Fruit fly (Drosophila melanogaster) whole organism, embryonic: ENCODE results near the gene CG13123.
A peak's percentile ranks its signal among the peaks of the same experiment; 100 is the strongest.

Source experiments
- Antp ChIP-seq: fragments of 200-800 bp; sonication (Bioruptor generic); optimal IDR thresholded peaks from 3 replicates; lab custom pipeline; 2016; ENCODE audit warnings: missing biosample characterization, missing genetic modification characterization
- Atf-2 ChIP-seq: fragments of 200-800 bp; sonication (Bioruptor generic); optimal IDR thresholded peaks from 2 replicates; lab custom pipeline; 2016; ENCODE audit warnings: missing biosample characterization, missing genetic modification characterization
- Bdp1 ChIP-seq: fragments of 200-800 bp; sonication (Bioruptor generic); optimal IDR thresholded peaks from 3 replicates; lab custom pipeline; 2016; ENCODE audit warnings: missing biosample characterization, missing genetic modification characterization
- CG1024 ChIP-seq: fragments of 200-800 bp; sonication (Bioruptor generic); IDR thresholded peaks from 2 replicates; pipeline ENCODE4 v1.3.6; 2022; ENCODE audit warnings: missing biosample characterization, missing genetic modification characterization
- CG11085 ChIP-seq: fragments of 200-800 bp; sonication (Bioruptor generic); IDR thresholded peaks from 2 replicates; pipeline ENCODE4 v1.3.6; 2022; ENCODE audit warnings: missing biosample characterization, missing genetic modification characterization
- CG11504 ChIP-seq: fragments of 200-800 bp; sonication (Bioruptor generic); optimal IDR thresholded peaks from 3 replicates; lab custom pipeline; 2019; ENCODE audit warnings: missing biosample characterization, mild to moderate bottlenecking, missing genetic modification characterization, moderate library complexity
- CG12071 ChIP-seq: fragments of 200-800 bp; sonication (Bioruptor generic); optimal IDR thresholded peaks from 3 replicates; lab custom pipeline; 2018; ENCODE audit warnings: missing biosample characterization, mild to moderate bottlenecking, missing genetic modification characterization
- CG1233 ChIP-seq: fragments of 200-800 bp; sonication (Bioruptor generic); optimal IDR thresholded peaks from 4 replicates; lab custom pipeline; 2018; ENCODE audit warnings: missing biosample characterization, mild to moderate bottlenecking, missing genetic modification characterization
- CG13424 ChIP-seq: fragments of 200-800 bp; sonication (Bioruptor generic); optimal IDR thresholded peaks from 2 replicates; lab custom pipeline; 2019; ENCODE audit warnings: missing biosample characterization, mild to moderate bottlenecking, missing genetic modification characterization, moderate library complexity
- CG16863 ChIP-seq: fragments of 200-800 bp; sonication (Bioruptor generic); optimal IDR thresholded peaks from 3 replicates; lab custom pipeline; 2016; ENCODE audit warnings: missing biosample characterization, missing genetic modification characterization
- CG18262 ChIP-seq: fragments of 200-800 bp; optimal IDR thresholded peaks from 3 replicates; lab custom pipeline; 2019; ENCODE audit warnings: missing biosample characterization, mild to moderate bottlenecking, missing genetic modification characterization, moderate library complexity
- CG31365 ChIP-seq: fragments of 200-800 bp; sonication (Bioruptor generic); optimal IDR thresholded peaks from 2 replicates; lab custom pipeline; 2018; ENCODE audit warnings: missing biosample characterization, mild to moderate bottlenecking, missing genetic modification characterization
- CG33557 ChIP-seq: fragments of 200-800 bp; sonication (Bioruptor generic); optimal IDR thresholded peaks from 2 replicates; lab custom pipeline; 2019; ENCODE audit warnings: missing biosample characterization, mild to moderate bottlenecking, missing genetic modification characterization, moderate library complexity
- CG42726 ChIP-seq: fragments of 200-800 bp; sonication (Bioruptor generic); IDR thresholded peaks from 2 replicates; pipeline ENCODE4 v1.3.6; 2022; ENCODE audit warnings: missing biosample characterization, missing genetic modification characterization; ENCODE audit not compliant: partially characterized antibody
- CG4360 ChIP-seq: fragments of 200-800 bp; sonication (Bioruptor generic); IDR thresholded peaks from 2 replicates; pipeline ENCODE4 v1.3.6; 2022; ENCODE audit warnings: missing biosample characterization, missing genetic modification characterization
- CG4617 ChIP-seq: fragments of 200-800 bp; sonication (Bioruptor generic); optimal IDR thresholded peaks from 3 replicates; lab custom pipeline; 2016; ENCODE audit warnings: missing biosample characterization, missing genetic modification characterization, borderline replicate concordance
- CG4854 ChIP-seq: fragments of 200-800 bp; sonication (Bioruptor generic); optimal IDR thresholded peaks from 2 replicates; lab custom pipeline; 2016; ENCODE audit warnings: missing biosample characterization, missing genetic modification characterization, inconsistent platforms
- CG6813 ChIP-seq: fragments of 200-800 bp; sonication (Bioruptor generic); optimal IDR thresholded peaks from 2 replicates; lab custom pipeline; 2017; ENCODE audit warnings: missing biosample characterization, missing genetic modification characterization, mild to moderate bottlenecking, moderate library complexity, missing genetic modification reagents
- CG7271 ChIP-seq: fragments of 200-800 bp; sonication (Bioruptor generic); optimal IDR thresholded peaks from 2 replicates; lab custom pipeline; 2018; ENCODE audit warnings: missing biosample characterization, mild to moderate bottlenecking, missing genetic modification characterization, moderate library complexity
- CG7987 ChIP-seq: fragments of 200-800 bp; sonication (Bioruptor generic); optimal IDR thresholded peaks from 2 replicates; lab custom pipeline; 2018; ENCODE audit warnings: missing biosample characterization, mild to moderate bottlenecking, missing genetic modification characterization, moderate library complexity
- CG9817 ChIP-seq: fragments of 200-800 bp; sonication (Bioruptor generic); optimal IDR thresholded peaks from 2 replicates; lab custom pipeline; 2018; ENCODE audit warnings: missing biosample characterization, mild to moderate bottlenecking, missing genetic modification characterization, moderate library complexity
- CG9932 ChIP-seq: fragments of 200-800 bp; sonication (Bioruptor generic); IDR thresholded peaks from 2 replicates; pipeline ENCODE4 v1.3.6; 2022; ENCODE audit warnings: missing biosample characterization, missing genetic modification characterization
- Camta ChIP-seq: fragments of 200-800 bp; sonication (Bioruptor generic); optimal IDR thresholded peaks from 2 replicates; lab custom pipeline; 2016; ENCODE audit warnings: missing biosample characterization, missing genetic modification characterization
- Chrac-16 ChIP-seq: fragments of 200-800 bp; sonication (Bioruptor generic); optimal IDR thresholded peaks from 3 replicates; lab custom pipeline; 2016; ENCODE audit warnings: missing biosample characterization, missing genetic modification characterization
- D19B ChIP-seq: fragments of 200-800 bp; sonication (Bioruptor generic); optimal IDR thresholded peaks from 2 replicates; lab custom pipeline; 2017; ENCODE audit warnings: missing biosample characterization, mild to moderate bottlenecking, missing genetic modification characterization
- Dip3 ChIP-seq: fragments of 200-800 bp; sonication (Bioruptor generic); optimal IDR thresholded peaks from 3 replicates; lab custom pipeline; 2016; ENCODE audit warnings: missing biosample characterization, missing genetic modification characterization
- Doc3 ChIP-seq: fragments of 200-800 bp; sonication (Bioruptor generic); IDR thresholded peaks from 3 replicates; pipeline ENCODE4 v1.3.6; 2022; ENCODE audit warnings: missing biosample characterization, missing genetic modification characterization; ENCODE audit not compliant: partially characterized antibody
- Dref ChIP-seq: fragments of 200-800 bp; sonication (Bioruptor generic); IDR thresholded peaks from 2 replicates; pipeline ENCODE4 v1.3.6; 2022; ENCODE audit warnings: missing biosample characterization, missing genetic modification characterization
- Fer2 ChIP-seq: fragments of 200-800 bp; sonication (Bioruptor generic); optimal IDR thresholded peaks from 2 replicates; lab custom pipeline; 2018; ENCODE audit warnings: missing biosample characterization, mild to moderate bottlenecking, missing genetic modification characterization, moderate library complexity
- Mes4 ChIP-seq: fragments of 200-800 bp; sonication (Bioruptor generic); optimal IDR thresholded peaks from 2 replicates; lab custom pipeline; 2016; ENCODE audit warnings: missing biosample characterization, missing genetic modification characterization
- Poxn ChIP-seq: fragments of 200-800 bp; sonication (Bioruptor generic); IDR thresholded peaks from 2 replicates; pipeline ENCODE4 v1.3.6; 2022; ENCODE audit warnings: missing biosample characterization, missing genetic modification characterization
- Rfx ChIP-seq: fragments of 200-800 bp; sonication (Bioruptor generic); IDR thresholded peaks from 2 replicates; pipeline ENCODE4 v1.3.6; 2022; ENCODE audit warnings: missing biosample characterization, missing genetic modification characterization
- Side ChIP-seq: fragments of 200-800 bp; sonication (Bioruptor generic); optimal IDR thresholded peaks from 2 replicates; lab custom pipeline; 2016; ENCODE audit warnings: missing biosample characterization, missing genetic modification characterization
- ap ChIP-seq: fragments of 200-800 bp; sonication (Bioruptor generic); IDR thresholded peaks from 2 replicates; pipeline ENCODE4 v1.3.6; 2022; ENCODE audit warnings: missing biosample characterization, missing genetic modification characterization
- ara ChIP-seq: fragments of 200-800 bp; sonication (Bioruptor generic); IDR thresholded peaks from 2 replicates; pipeline ENCODE4 v1.3.6; 2022; ENCODE audit warnings: missing biosample characterization, missing genetic modification characterization
- ase ChIP-seq: fragments of 200-800 bp; sonication (Bioruptor generic); IDR thresholded peaks from 3 replicates; pipeline ENCODE4 v1.3.6; 2022; ENCODE audit warnings: missing biosample characterization, missing genetic modification characterization
- ash1 ChIP-seq: fragments of 200-800 bp; sonication (Bioruptor generic); optimal IDR thresholded peaks from 2 replicates; lab custom pipeline; 2018; ENCODE audit warnings: missing biosample characterization, mild to moderate bottlenecking, missing genetic modification characterization
- bigmax ChIP-seq: fragments of 200-800 bp; sonication (Bioruptor generic); optimal IDR thresholded peaks from 2 replicates; lab custom pipeline; 2018; ENCODE audit warnings: missing biosample characterization, mild to moderate bottlenecking, missing genetic modification characterization
- cg ChIP-seq: fragments of 200-800 bp; sonication (Bioruptor generic); optimal IDR thresholded peaks from 3 replicates; lab custom pipeline; 2019; ENCODE audit warnings: missing biosample characterization, mild to moderate bottlenecking, missing genetic modification characterization, moderate library complexity
- crol ChIP-seq: fragments of 200-800 bp; sonication (Bioruptor generic); IDR thresholded peaks from 2 replicates; pipeline ENCODE4 v1.3.6; 2022; ENCODE audit warnings: missing biosample characterization, missing genetic modification characterization
- dan ChIP-seq: fragments of 200-800 bp; sonication (Bioruptor generic); IDR thresholded peaks from 2 replicates; pipeline ENCODE4 v1.3.6; 2022; ENCODE audit warnings: missing biosample characterization, missing genetic modification characterization
- eve ChIP-seq, 2 experiments: fragments of >200 bp; optimal IDR thresholded peaks; 2 replicates each; lab custom pipeline; 2017; ENCODE audit warnings: missing biosample characterization in 2 of 2, missing genetic modification characterization in 2 of 2
- gce ChIP-seq: fragments of 200-800 bp; sonication (Bioruptor generic); IDR thresholded peaks from 3 replicates; pipeline ENCODE4 v1.3.6; 2022; ENCODE audit warnings: missing biosample characterization, missing genetic modification characterization
- kni ChIP-seq: fragments of 200-800 bp; sonication (Bioruptor generic); optimal IDR thresholded peaks from 3 replicates; lab custom pipeline; 2017; ENCODE audit warnings: mild to moderate bottlenecking, missing biosample characterization, missing genetic modification reagents, missing genetic modification characterization
- nau ChIP-seq: fragments of 200-800 bp; sonication (Bioruptor generic); optimal IDR thresholded peaks from 3 replicates; lab custom pipeline; 2017; ENCODE audit warnings: missing biosample characterization, mild to moderate bottlenecking, missing genetic modification characterization, missing genetic modification reagents
- pb ChIP-seq: fragments of 200-800 bp; sonication (Bioruptor generic); optimal IDR thresholded peaks from 3 replicates; lab custom pipeline; 2016; ENCODE audit warnings: missing biosample characterization, missing genetic modification characterization
- phol ChIP-seq: fragments of 200-800 bp; sonication (Bioruptor generic); optimal IDR thresholded peaks from 3 replicates; lab custom pipeline; 2018; ENCODE audit warnings: missing biosample characterization, mild to moderate bottlenecking, missing genetic modification characterization, moderate library complexity
- sc ChIP-seq, 3 experiments: fragments of >200 bp in 2 of 3; fragments of 200-800 bp in 1 of 3; sonication (Bioruptor generic) in 1 of 3; optimal IDR thresholded peaks; 2 replicates in 2 of 3; 3 replicates in 1 of 3; lab custom pipeline; 2017; ENCODE audit warnings: mild to moderate bottlenecking in 1 of 3, missing biosample characterization in 1 of 3, missing genetic modification characterization in 1 of 3, missing genetic modification reagents in 1 of 3
- sob ChIP-seq: fragments of 200-800 bp; sonication (Bioruptor generic); IDR thresholded peaks from 2 replicates; pipeline ENCODE4 v1.3.6; 2022; ENCODE audit warnings: missing biosample characterization, missing genetic modification characterization
- unpg ChIP-seq: fragments of 200-800 bp; sonication (Bioruptor generic); optimal IDR thresholded peaks from 3 replicates; lab custom pipeline; 2018; ENCODE audit warnings: missing biosample characterization, mild to moderate bottlenecking, missing genetic modification characterization, moderate library complexity

Gene CG13123

dm6 chr2L:9782176-9782581 is 10.7 kb downstream of the CG13123 start, which contains the start of gene IP3K1 (continued):
- TF ChIP-seq CG1233 (GFP tag; lab: Kevin White, UChicago) = no peak
- TF ChIP-seq Poxn (GFP tag; lab: Robert Waterston, UW) = no peak
- TF ChIP-seq bigmax = no peak
- TF ChIP-seq CG7987 (GFP tag; lab: Kevin White, UChicago) = peak; percentile 66
- peak; percentile 42; the same call in 1 of the 2 replicates for TF ChIP-seq CG9932
- TF ChIP-seq Dref (GFP tag; lab: Robert Waterston, UW) = 0 out of 2 replicates have a peak, but pooled peaks have one; percentile 10
- TF ChIP-seq Atf-2 (GFP tag; lab: Kevin White, UChicago) = no peak
- TF ChIP-seq sob (GFP tag; lab: Robert Waterston, UW) = peak; percentile 68; the same call in 1 of the 2 replicates
- TF ChIP-seq CG11504 (tag; lab: Kevin White, UChicago) = no peak
- TF ChIP-seq Chrac-16 (GFP tag; lab: Kevin White, UChicago) = no peak
- TF ChIP-seq Doc3 (GFP tag; lab: Robert Waterston, UW) = no peak
- TF ChIP-seq nau (GFP tag; lab: Kevin White, UChicago) = peak; percentile 52
- TF ChIP-seq Bdp1 (GFP tag; lab: Kevin White, UChicago) = no peak
- no peak for TF ChIP-seq cg (GFP tag; lab: Kevin White, UChicago)
- peak; percentile 22 for TF ChIP-seq CG18262
- no peak for TF ChIP-seq CG13424
- TF ChIP-seq CG31365 = peak; percentile 24
- TF ChIP-seq CG4854 (GFP tag; lab: Kevin White, UChicago) = no peak
- TF ChIP-seq pb (GFP tag; lab: Kevin White, UChicago) = peak; percentile 50
- TF ChIP-seq Camta (GFP tag; lab: Kevin White, UChicago) = no peak
- TF ChIP-seq Rfx (GFP tag; lab: Robert Waterston, UW) = peak; percentile 73
- no peak for TF ChIP-seq CG4617
- 0 out of 2 replicates have a peak, but pooled peaks have one; percentile 10 for TF ChIP-seq crol (GFP tag; lab: Robert Waterston, UW)
- peak; percentile 48; the same call in 2 of the 3 replicates for TF ChIP-seq ase (GFP tag; lab: Robert Waterston, UW)
- TF ChIP-seq gce (GFP tag; lab: Robert Waterston, UW) = no peak; the same call in 2 of the 3 replicates
- no peak for TF ChIP-seq D19B (GFP tag; lab: Kevin White, UChicago)
- no peak for TF ChIP-seq CG7271 (tag; lab: Kevin White, UChicago)
- TF ChIP-seq Mes4 (GFP tag; lab: Kevin White, UChicago) = no peak
- peak; percentile 27 for TF ChIP-seq CG6813 (GFP tag; lab: Kevin White, UChicago)
- no peak for TF ChIP-seq Dip3
- TF ChIP-seq dan = no peak
- no peak for TF ChIP-seq sc (optimal IDR thresholded peaks at IDR 0.05; lab: Kevin White, UChicago)
- no peak for TF ChIP-seq sc (GFP tag; optimal IDR thresholded peaks at IDR 0.05; lab: Kevin White, UChicago)
- peak; percentile 36 for TF ChIP-seq unpg
- no peak for TF ChIP-seq eve (GFP tag; optimal IDR thresholded peaks at IDR 0.05; lab: Kevin White, UChicago)
- no peak for TF ChIP-seq ara (GFP tag; lab: Robert Waterston, UW)
- TF ChIP-seq CG11085 (GFP tag; lab: Robert Waterston, UW) = no peak
- TF ChIP-seq CG16863 = no peak
- TF ChIP-seq CG1024 = peak; percentile 3; the same call in 1 of the 2 replicates
- TF ChIP-seq Antp (GFP tag; lab: Kevin White, UChicago) = peak; percentile 24
- TF ChIP-seq CG9817 (tag; lab: Kevin White, UChicago) = no peak
- TF ChIP-seq CG4360 = peak; percentile 16; the same call in 1 of the 2 replicates
- TF ChIP-seq kni = peak; percentile 66
- TF ChIP-seq CG12071 = peak; percentile 63
- no peak for TF ChIP-seq phol (tag; lab: Kevin White, UChicago)
- TF ChIP-seq CG33557 (GFP tag; lab: Kevin White, UChicago) = peak; percentile 14
- TF ChIP-seq Fer2 (tag; lab: Kevin White, UChicago) = no peak
- peak; percentile 85 for TF ChIP-seq CG42726 (GFP tag; lab: Robert Waterston, UW)
- 0 out of 2 replicates have a peak, but pooled peaks have one; percentile 8 for TF ChIP-seq ap (GFP tag; lab: Robert Waterston, UW)
- peak; percentile 28 for TF ChIP-seq Side (GFP tag; lab: Kevin White, UChicago)
- TF ChIP-seq ash1 = peak; percentile 8
